Worm (Caenorhabditis elegans) whole organism, midembryonic: ENCODE results near the gene ZK287.7.

Experiments used
- T22C8.4 ChIP-seq: fragments of 200-800 bp; sonication (Bioruptor generic); IDR thresholded peaks from 2 replicates; pipeline ENCODE4 v1.3.6; 2022; ENCODE audit warnings: missing genetic modification characterization, missing compliant biosample characterization
- cog-1 ChIP-seq: sonication (generic microtip); optimal IDR thresholded peaks from 2 replicates; lab custom pipeline; 2016; ENCODE audit warnings: missing genetic modification characterization, missing compliant biosample characterization
- flt-1 ChIP-seq: fragments of 200-800 bp; sonication (Bioruptor generic); IDR thresholded peaks from 2 replicates; pipeline ENCODE4 v1.3.6; 2022; ENCODE audit warnings: missing genetic modification characterization, missing compliant biosample characterization
- klf-2 ChIP-seq: fragments of 200-800 bp; sonication (Bioruptor generic); conservative IDR thresholded peaks from 2 replicates; pipeline ENCODE4 v1.3.6; 2022; ENCODE audit warnings: missing genetic modification reagents, missing genetic modification characterization, missing compliant biosample characterization
- med-1 ChIP-seq: sonication (generic microtip); optimal IDR thresholded peaks from 2 replicates; lab custom pipeline; 2017; ENCODE audit warnings: missing genetic modification characterization, mild to moderate bottlenecking, missing compliant biosample characterization, antibody characterized with exemption, missing genetic modification reagents; ENCODE audit not compliant: insufficient read depth
- ref-1 ChIP-seq: fragments of 200-800 bp; sonication (Bioruptor generic); conservative IDR thresholded peaks from 2 replicates; pipeline ENCODE4 v1.3.6; 2022; ENCODE audit warnings: missing genetic modification reagents, missing genetic modification characterization, missing compliant biosample characterization
- tab-1 ChIP-seq: fragments of 200-800 bp; sonication (Bioruptor generic); IDR thresholded peaks from 2 replicates; pipeline ENCODE4 v1.3.6; 2022; ENCODE audit warnings: missing genetic modification characterization, missing compliant biosample characterization
- ztf-23 ChIP-seq: fragments of 200-800 bp; sonication (Bioruptor generic); IDR thresholded peaks from 2 replicates; pipeline ENCODE4 v1.3.6; 2022; ENCODE audit warnings: missing genetic modification reagents, missing genetic modification characterization, missing compliant biosample characterization
- ztf-29 ChIP-seq: fragments of 200-800 bp; sonication (Bioruptor generic); IDR thresholded peaks from 2 replicates; pipeline ENCODE4 v1.3.6; 2022; ENCODE audit warnings: missing genetic modification reagents, missing genetic modification characterization, missing compliant biosample characterization

ZK287.7 gene

DNA sequence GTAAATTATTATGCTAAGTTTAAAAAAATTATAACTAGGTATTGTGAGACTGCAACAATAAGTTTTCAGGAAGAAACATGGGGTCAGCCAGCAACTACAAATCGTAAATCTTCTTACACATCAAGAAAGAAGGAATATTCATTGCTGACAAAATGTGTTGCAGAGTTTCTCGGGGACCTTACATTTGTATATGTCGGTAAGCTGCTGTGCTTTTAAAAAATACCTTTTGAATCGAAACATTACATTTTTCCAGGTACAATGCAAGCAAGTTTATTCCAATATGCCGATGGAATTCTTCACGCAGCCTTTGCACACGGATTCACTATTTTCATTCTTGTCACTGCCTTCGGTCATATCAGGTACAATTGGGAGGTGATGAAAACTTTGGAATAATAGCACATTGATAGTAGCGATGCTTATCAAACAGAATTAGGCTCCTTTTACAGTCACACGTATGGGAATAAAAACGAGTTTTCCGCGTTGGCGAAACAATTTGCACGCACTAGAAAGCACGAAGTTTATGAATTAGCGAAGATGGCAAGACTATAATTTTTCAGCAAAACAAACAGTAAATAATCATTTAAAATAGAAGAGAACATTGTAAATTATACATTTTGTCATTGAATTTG lies 45.3 kb downstream of the ZK287.7 start:
- TF ChIP-seq med-1 (GFP tag; lab: Kevin White, UChicago) (no peak), T22C8.4 (GFP tag; lab: Robert Waterston, UW) (no peak), cog-1 (tag; lab: Kevin White, UChicago) (no peak), klf-2 (GFP tag; lab: Robert Waterston, UW) (no peak), ztf-29 (GFP tag; lab: Robert Waterston, UW) (no peak), ref-1 (no peak), flt-1 (GFP tag; lab: Robert Waterston, UW) (no peak), tab-1 (GFP tag; lab: Robert Waterston, UW) (no peak), ztf-23 (no peak)

ce11 chrV:9739402-9739801 lies 46.5 kb downstream of the ZK287.7 start, which contains the start of gene marc-1:
Gene marc-1, plus strand, starts transcription at chrV:9739702.
- TF ChIP-seq klf-2 (GFP tag; lab: Robert Waterston, UW) (no peak), ztf-23 (no peak), ztf-29 (GFP tag; lab: Robert Waterston, UW) (no peak), med-1 (GFP tag; lab: Kevin White, UChicago) (no peak), ref-1 (no peak), T22C8.4 (GFP tag; lab: Robert Waterston, UW) (no peak), flt-1 (GFP tag; lab: Robert Waterston, UW) (no peak), tab-1 (GFP tag; lab: Robert Waterston, UW) (no peak), cog-1 (tag; lab: Kevin White, UChicago) (no peak)

DNA sequence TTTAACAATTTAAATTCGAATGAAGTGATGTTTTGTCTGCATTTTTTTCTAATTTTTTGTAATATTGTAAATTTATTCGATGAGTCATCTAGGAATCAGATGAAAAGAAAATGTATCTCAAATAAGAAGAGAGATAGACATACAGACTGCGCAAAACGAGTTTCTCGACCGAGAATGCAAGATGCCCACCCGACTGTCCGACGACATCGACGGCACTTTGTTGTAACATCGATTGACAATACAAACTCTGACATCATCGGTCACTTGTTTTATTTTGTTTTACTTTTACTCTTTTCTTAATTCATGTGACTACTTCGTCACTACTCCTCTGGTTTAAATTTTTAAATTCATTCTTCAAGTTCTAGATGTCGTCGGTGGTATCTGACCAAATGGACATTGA lies 48.0 kb downstream of the ZK287.7 start, which contains the start of gene sta-2:
Gene sta-2 (plus strand): TSS at position 349 of the 400 bp plus-strand sequence.
- no peak for TF ChIP-seq T22C8.4 (GFP tag; lab: Robert Waterston, UW)
- no peak for TF ChIP-seq cog-1 (tag; lab: Kevin White, UChicago)
- TF ChIP-seq ztf-29 (GFP tag; lab: Robert Waterston, UW), result no peak
- TF ChIP-seq klf-2 (GFP tag; lab: Robert Waterston, UW), result no peak
- TF ChIP-seq flt-1 (GFP tag; lab: Robert Waterston, UW), result no peak
- TF ChIP-seq ref-1, result no peak
- TF ChIP-seq ztf-23, result no peak
